Worm (Caenorhabditis elegans): ENCODE results near the gene Y14H12B.2.

ce11 chrII:3902798-3903197 is 30.7 kb downstream of the Y14H12B.2 start, which contains the start of gene F53C3.3:
- TF ChIP-seq sem-4 (tag; optimal IDR thresholded peaks at IDR 0.05) = no peak
- no peak for TF ChIP-seq unc-62 (GFP tag; optimal IDR thresholded peaks at IDR 0.05)
- TF ChIP-seq ama-1 (optimal IDR thresholded peaks at IDR 0.05) = no peak
- TF ChIP-seq F13H6.1 (tag; optimal IDR thresholded peaks at IDR 0.05) = no peak
- TF ChIP-seq nhr-11 (tag; optimal IDR thresholded peaks at IDR 0.05) = no peak
- no peak for TF ChIP-seq nhr-77 (tag; optimal IDR thresholded peaks at IDR 0.05)
- TF ChIP-seq nhr-25 (tag; optimal IDR thresholded peaks at IDR 0.05) = no peak
- TF ChIP-seq elt-3 (tag; optimal IDR thresholded peaks at IDR 0.05) = no peak
- TF ChIP-seq mab-5 (tag; optimal IDR thresholded peaks at IDR 0.05) = no peak
- TF ChIP-seq unc-55 (GFP tag; optimal IDR thresholded peaks at IDR 0.05) = no peak
- TF ChIP-seq egl-27 (tag; optimal IDR thresholded peaks at IDR 0.05) = no peak
- no peak for TF ChIP-seq aly-2 (tag; optimal IDR thresholded peaks at IDR 0.05)
- no peak for TF ChIP-seq ztf-11 (tag; optimal IDR thresholded peaks at IDR 0.05)
